Worm (Caenorhabditis elegans) whole organism, L4 larva: ENCODE measurements around the gene efn-3.

Experiments used
- F10B5.3 ChIP-seq: sonication (generic microtip); optimal IDR thresholded peaks from 2 replicates; lab custom pipeline; 2016; ENCODE audit warnings: mild to moderate bottlenecking, missing genetic modification characterization, missing compliant biosample characterization
- F44E2.7 ChIP-seq: fragments of 200-800 bp; sonication (Bioruptor generic); IDR thresholded peaks from 2 replicates; pipeline ENCODE4 v2.1.2; 2022; ENCODE audit warnings: missing genetic modification characterization, missing compliant biosample characterization
- R02D3.7 ChIP-seq: fragments of 150-350 bp; sonication (generic microtip); optimal IDR thresholded peaks from 3 replicates; lab custom pipeline; 2014; ENCODE audit warnings: missing biosample characterization, missing genetic modification characterization
- T20F7.1 ChIP-seq: fragments of 200-800 bp; sonication (Bioruptor generic); optimal IDR thresholded peaks from 2 replicates; lab custom pipeline; 2018; ENCODE audit warnings: mild to moderate bottlenecking, missing genetic modification characterization, missing compliant biosample characterization
- Y105C5A.15 ChIP-seq: fragments of 200-800 bp; sonication (Bioruptor generic); IDR thresholded peaks from 2 replicates; pipeline ENCODE4 v1.3.6; 2022; ENCODE audit warnings: missing genetic modification characterization, missing compliant biosample characterization
- Y75B8A.6 ChIP-seq: fragments of 200-800 bp; sonication (Bioruptor generic); IDR thresholded peaks from 2 replicates; pipeline ENCODE4 v1.3.6; 2022; ENCODE audit warnings: missing genetic modification reagents, missing genetic modification characterization, missing compliant biosample characterization
- ZK337.2 ChIP-seq: fragments of 200-800 bp; sonication (Bioruptor generic); IDR thresholded peaks from 2 replicates; pipeline ENCODE4 v1.3.6; 2022; ENCODE audit warnings: missing genetic modification reagents, missing genetic modification characterization, missing compliant biosample characterization
- aha-1 ChIP-seq: fragments of 150-350 bp; peaks from one replicate; lab custom pipeline; 2014; ENCODE audit warnings: missing biosample characterization, missing genetic modification characterization
- ceh-32 ChIP-seq: sonication (generic microtip); optimal IDR thresholded peaks from 2 replicates; lab custom pipeline; 2016; ENCODE audit warnings: mild to moderate bottlenecking, missing genetic modification characterization, missing compliant biosample characterization; ENCODE audit not compliant: poor library complexity
- daf-12 ChIP-seq: fragments of 150-350 bp; optimal IDR thresholded peaks from 2 replicates; lab custom pipeline; 2014; ENCODE audit warnings: missing biosample characterization, missing genetic modification reagents, missing genetic modification characterization
- daf-19 ChIP-seq: fragments of 200-800 bp; sonication (Bioruptor generic); conservative IDR thresholded peaks from 2 replicates; pipeline ENCODE4 v1.3.6; 2022; ENCODE audit warnings: missing genetic modification characterization, missing compliant biosample characterization
- dmd-9 ChIP-seq: fragments of 200-800 bp; sonication (Bioruptor generic); IDR thresholded peaks from 2 replicates; pipeline ENCODE4 v1.3.6; 2022; ENCODE audit warnings: missing genetic modification reagents, missing genetic modification characterization, missing compliant biosample characterization
- dve-1 ChIP-seq: sonication (generic microtip); optimal IDR thresholded peaks from 2 replicates; lab custom pipeline; 2017; ENCODE audit warnings: antibody characterized with exemption, mild to moderate bottlenecking, missing genetic modification characterization, missing compliant biosample characterization; ENCODE audit not compliant: insufficient read depth
- hlh-11 ChIP-seq: fragments of 200-800 bp; sonication (Bioruptor generic); optimal IDR thresholded peaks from 2 replicates; lab custom pipeline; 2018; ENCODE audit warnings: mild to moderate bottlenecking, missing genetic modification characterization, missing compliant biosample characterization
- hlh-30 ChIP-seq: sonication (generic microtip); optimal IDR thresholded peaks from 2 replicates; lab custom pipeline; 2017; ENCODE audit warnings: antibody characterized with exemption, mild to moderate bottlenecking, missing genetic modification characterization, missing compliant biosample characterization; ENCODE audit not compliant: insufficient read depth
- hmg-1.1 ChIP-seq: fragments of 200-800 bp; sonication (Bioruptor generic); IDR thresholded peaks from 2 replicates; pipeline ENCODE4 v1.3.6; 2022; ENCODE audit warnings: missing genetic modification reagents, missing genetic modification characterization, missing compliant biosample characterization
- jun-1 ChIP-seq: fragments of 150-350 bp; optimal IDR thresholded peaks from 2 replicates; lab custom pipeline; 2014; ENCODE audit warnings: missing biosample characterization, missing genetic modification reagents, missing genetic modification characterization
- lim-7 ChIP-seq: fragments of 200-800 bp; sonication (Bioruptor generic); IDR thresholded peaks from 2 replicates; pipeline ENCODE4 v1.3.6; 2022; ENCODE audit warnings: missing genetic modification characterization, missing compliant biosample characterization
- lin-13 ChIP-seq: fragments of 150-350 bp; optimal IDR thresholded peaks from 2 replicates; lab custom pipeline; 2014; ENCODE audit warnings: missing biosample characterization, missing genetic modification reagents, missing genetic modification characterization
- lir-3 ChIP-seq: sonication (generic microtip); optimal IDR thresholded peaks from 2 replicates; lab custom pipeline; 2016; ENCODE audit warnings: mild to moderate bottlenecking, missing genetic modification characterization, missing compliant biosample characterization
- madf-5 ChIP-seq, 2 experiments: fragments of 200-800 bp; sonication (Bioruptor generic); IDR thresholded peaks; 2 replicates each; pipeline ENCODE4 v1.3.6; 2022; ENCODE audit warnings: missing compliant biosample characterization in 2 of 2, missing genetic modification characterization in 2 of 2
- madf-9 ChIP-seq: fragments of 200-800 bp; sonication (Bioruptor generic); conservative IDR thresholded peaks from 2 replicates; pipeline ENCODE4 v1.3.6; 2022; ENCODE audit warnings: missing genetic modification reagents, missing genetic modification characterization, missing compliant biosample characterization
- mdl-1 ChIP-seq, 2 experiments: fragments of 150-350 bp in 1 of 2; sonication (generic microtip) in 1 of 2; optimal IDR thresholded peaks; 2 replicates each; lab custom pipeline; 2014 to 2017; ENCODE audit warnings: missing biosample characterization in 2 of 2, missing genetic modification characterization in 2 of 2
- mdt-29 ChIP-seq: fragments of 200-800 bp; sonication (Bioruptor generic); IDR thresholded peaks from 2 replicates; pipeline ENCODE4 v1.3.6; 2022; ENCODE audit warnings: missing genetic modification reagents, missing genetic modification characterization, missing compliant biosample characterization
- mep-1 ChIP-seq: fragments of 150-350 bp; sonication (generic microtip); optimal IDR thresholded peaks from 3 replicates; lab custom pipeline; 2014; ENCODE audit warnings: missing biosample characterization, missing genetic modification characterization
- mxl-3 ChIP-seq: fragments of 200-800 bp; sonication (Bioruptor generic); optimal IDR thresholded peaks from 2 replicates; lab custom pipeline; 2018; ENCODE audit warnings: mild to moderate bottlenecking, missing genetic modification characterization, missing compliant biosample characterization
- nhr-41 ChIP-seq: fragments of 200-800 bp; sonication (Bioruptor generic); IDR thresholded peaks from 2 replicates; pipeline ENCODE4 v1.3.6; 2022; ENCODE audit warnings: missing genetic modification reagents, missing genetic modification characterization, missing compliant biosample characterization
- nhr-48 ChIP-seq: sonication (generic microtip); optimal IDR thresholded peaks from 2 replicates; lab custom pipeline; 2016; ENCODE audit warnings: mild to moderate bottlenecking, missing genetic modification characterization, missing compliant biosample characterization
- nhr-6 ChIP-seq: fragments of 150-350 bp; optimal IDR thresholded peaks from 2 replicates; lab custom pipeline; 2014; ENCODE audit warnings: missing biosample characterization, missing genetic modification characterization
- nhr-76 ChIP-seq: fragments of 150-350 bp; optimal IDR thresholded peaks from 2 replicates; lab custom pipeline; 2014; ENCODE audit warnings: missing biosample characterization, missing genetic modification characterization
- php-3 ChIP-seq: fragments of 200-800 bp; sonication (Bioruptor generic); IDR thresholded peaks from 2 replicates; pipeline ENCODE4 v1.3.6; 2022; ENCODE audit warnings: missing genetic modification reagents, missing genetic modification characterization, missing compliant biosample characterization
- pqm-1 ChIP-seq: sonication (generic microtip); optimal IDR thresholded peaks from 2 replicates; lab custom pipeline; 2017; ENCODE audit warnings: missing biosample characterization, missing genetic modification characterization
- rbr-2 ChIP-seq: sonication (generic microtip); optimal IDR thresholded peaks from 2 replicates; lab custom pipeline; 2016; ENCODE audit warnings: missing genotype, missing genetic modification characterization, missing compliant biosample characterization
- sdz-12 ChIP-seq: fragments of 200-800 bp; sonication (Bioruptor generic); optimal IDR thresholded peaks from 2 replicates; lab custom pipeline; 2018; ENCODE audit warnings: mild to moderate bottlenecking, missing genetic modification characterization, missing compliant biosample characterization
- snpc-1.2 ChIP-seq: fragments of 200-800 bp; sonication (Bioruptor generic); IDR thresholded peaks from 2 replicates; pipeline ENCODE4 v1.3.6; 2022; ENCODE audit warnings: missing genetic modification reagents, missing genetic modification characterization, missing compliant biosample characterization
- spr-1 ChIP-seq: sonication (generic microtip); optimal IDR thresholded peaks from 2 replicates; lab custom pipeline; 2016; ENCODE audit warnings: mild to moderate bottlenecking, missing genetic modification characterization, missing compliant biosample characterization
- tra-1 ChIP-seq: fragments of 200-800 bp; sonication (Bioruptor generic); IDR thresholded peaks from 2 replicates; pipeline ENCODE4 v1.3.6; 2022; ENCODE audit warnings: missing genetic modification reagents, missing genetic modification characterization, missing compliant biosample characterization
- unc-62 ChIP-seq, 3 experiments: fragments of 150-350 bp in 1 of 3; sonication (generic microtip); optimal IDR thresholded peaks in 2 of 3; peaks in 1 of 3; 1 replicate in 1 of 3; 2 replicates in 2 of 3; lab custom pipeline; 2014 to 2017; ENCODE audit warnings: missing biosample characterization in 3 of 3, missing genetic modification characterization in 3 of 3, missing genetic modification reagents in 3 of 3, missing genotype in 1 of 3
- vab-7 ChIP-seq: fragments of 200-800 bp; sonication (Bioruptor generic); IDR thresholded peaks from 2 replicates; pipeline ENCODE4 v1.3.6; 2022; ENCODE audit warnings: missing genetic modification reagents, missing genetic modification characterization, missing compliant biosample characterization
- zag-1 ChIP-seq: fragments of 150-350 bp; optimal IDR thresholded peaks from 2 replicates; lab custom pipeline; 2014; ENCODE audit warnings: missing biosample characterization, missing genetic modification characterization
- zfp-3 ChIP-seq: fragments of 200-800 bp; sonication (Bioruptor generic); conservative IDR thresholded peaks from 2 replicates; pipeline ENCODE4 v1.3.6; 2022; ENCODE audit warnings: missing genetic modification reagents, missing genetic modification characterization, missing compliant biosample characterization
- zip-2 ChIP-seq: fragments of 150-350 bp; optimal IDR thresholded peaks from 2 replicates; lab custom pipeline; 2014; ENCODE audit warnings: missing biosample characterization, missing genetic modification characterization
- ztf-7 ChIP-seq: fragments of 150-350 bp; optimal IDR thresholded peaks from 2 replicates; lab custom pipeline; 2014; ENCODE audit warnings: missing biosample characterization, missing genetic modification characterization

Gene efn-3

ce11 chrX:13463793-13464192 lies 13.5 kb downstream of the efn-3 start, which contains the start of gene F02D10.2:
F02D10.2 (minus strand) TSS chrX:13463893.
- TF ChIP-seq F10B5.3 (tag; lab: Kevin White, UChicago): no peak
- TF ChIP-seq lim-7: no peak

DNA sequence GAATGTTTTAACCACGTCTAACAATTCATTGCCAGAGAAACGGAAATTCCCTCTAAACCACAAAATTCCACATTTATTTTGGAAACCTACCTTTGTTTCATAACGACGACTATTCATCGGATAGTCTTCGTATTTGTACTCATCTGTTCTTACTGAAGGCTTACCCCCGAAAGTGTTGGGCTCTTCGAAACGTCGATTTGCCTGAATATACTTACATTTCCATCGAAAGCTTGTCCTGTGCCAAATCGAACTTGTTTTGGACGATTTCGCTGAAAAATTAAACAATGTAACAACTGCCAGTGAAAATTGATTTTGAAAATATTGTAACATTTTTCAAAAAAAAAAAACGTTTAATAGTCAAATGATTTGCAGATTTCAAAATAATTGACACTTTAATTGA lies 14.7 kb downstream of the efn-3 start, which contains the start of gene F02D10.3:
Gene F02D10.3 (minus strand): TSS at position 101 of the 400 bp plus-strand sequence.
- no peak for TF ChIP-seq F44E2.7 (GFP tag; lab: Robert Waterston, UW)
- no peak for TF ChIP-seq Y105C5A.15
- TF ChIP-seq nhr-6 (tag; lab: Kevin White, UChicago): no peak
- no peak for TF ChIP-seq jun-1 (tag; lab: Kevin White, UChicago)
- no peak for TF ChIP-seq lim-7
- TF ChIP-seq nhr-76 (tag; lab: Kevin White, UChicago): no peak
- TF ChIP-seq Y75B8A.6: no peak
- no peak for TF ChIP-seq pqm-1 (tag; lab: Kevin White, UChicago)
- no peak for TF ChIP-seq hlh-30 (tag; lab: Kevin White, UChicago)
- no peak for TF ChIP-seq R02D3.7 (tag; lab: Kevin White, UChicago)
- TF ChIP-seq mdt-29 (GFP tag; lab: Robert Waterston, UW): no peak

DNA sequence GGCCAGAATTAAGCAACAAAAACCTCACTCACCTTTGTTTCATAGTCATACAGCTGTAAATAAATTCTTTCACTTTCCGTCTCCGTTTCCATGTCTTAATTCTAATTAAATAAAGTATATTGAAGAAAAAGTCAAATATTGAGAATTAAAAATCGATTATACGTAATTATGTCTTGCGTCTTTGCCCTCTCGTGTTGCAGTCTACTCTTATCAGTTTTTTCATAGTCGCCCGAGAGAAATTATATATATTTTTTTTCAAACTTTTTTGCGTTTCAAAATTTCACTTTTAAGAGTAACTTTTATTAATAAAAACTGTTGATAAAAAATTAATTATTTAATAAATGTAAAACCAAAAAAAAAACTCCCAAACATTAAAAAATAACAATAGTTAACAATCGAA lies 20.8 kb downstream of the efn-3 start, which contains the start of gene flr-1:
Gene flr-1 (minus strand): TSS at position 101 of the 400 bp plus-strand sequence.
- no peak for TF ChIP-seq tra-1 (GFP tag; lab: Robert Waterston, UW)
- no peak for TF ChIP-seq mep-1 (tag; lab: Kevin White, UChicago)
- no peak for TF ChIP-seq dmd-9 (GFP tag; lab: Robert Waterston, UW)
- no peak for TF ChIP-seq ceh-32 (tag; lab: Kevin White, UChicago)
- TF ChIP-seq aha-1 (tag; lab: Kevin White, UChicago): peak; percentile 2
- TF ChIP-seq daf-12 (tag; lab: Kevin White, UChicago): no peak

DNA sequence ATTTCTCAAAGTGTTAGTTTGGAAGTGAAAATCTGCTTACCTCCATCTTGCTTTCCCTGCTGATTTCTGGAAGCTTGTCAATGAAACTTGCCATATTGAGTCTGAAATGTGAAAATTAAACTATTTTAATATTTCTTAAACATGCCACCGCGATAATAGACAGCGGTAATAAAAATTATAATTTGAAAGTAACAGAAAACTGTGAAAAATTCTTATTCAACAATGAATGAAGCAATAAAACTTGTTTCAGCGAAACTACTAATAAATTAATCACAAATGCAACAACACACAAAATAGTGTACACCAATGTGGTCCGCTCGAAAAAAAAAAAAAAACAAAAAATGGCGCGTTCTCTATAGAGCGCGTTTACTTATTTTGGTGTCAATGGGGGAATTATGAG lies 25.7 kb downstream of the efn-3 start, which contains the start of gene F02D10.6:
Gene F02D10.6 (minus strand): TSS at position 101 of the 400 bp plus-strand sequence.
- no peak for TF ChIP-seq zag-1 (tag; lab: Kevin White, UChicago)
- peak in 1 of 2 experiments; percentile 50 for TF ChIP-seq unc-62 (GFP tag; optimal IDR thresholded peaks at IDR 0.05 in 1 of 2; lab: Kevin White, UChicago)
- TF ChIP-seq unc-62 (tag; optimal IDR thresholded peaks at IDR 0.05; lab: Kevin White, UChicago): no peak

DNA sequence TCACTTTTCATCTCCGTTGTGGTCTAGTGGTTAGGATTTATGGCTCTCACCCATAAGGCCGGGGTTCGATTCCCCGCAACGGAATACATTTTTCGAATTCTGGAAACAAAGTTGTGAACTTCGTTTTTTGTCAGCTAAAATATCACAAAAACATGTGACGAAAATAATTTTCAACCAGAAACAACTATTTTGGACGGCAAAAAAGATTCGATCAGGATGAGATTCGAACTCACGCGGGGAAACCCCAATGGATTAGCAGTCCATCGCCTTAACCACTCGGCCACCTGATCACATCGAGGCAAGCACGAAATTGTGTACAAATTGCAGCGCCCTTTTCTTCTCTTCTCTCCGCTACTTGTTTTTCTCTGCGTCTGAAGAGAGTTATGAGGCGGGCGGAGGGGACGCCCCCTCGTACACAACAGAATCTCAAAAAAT lies 28.6 kb downstream of the efn-3 start:
- TF ChIP-seq snpc-1.2 (peak; percentile 82), daf-19 (peak; percentile 93), hlh-30 (tag; lab: Kevin White, UChicago) (peak; percentile 88), rbr-2 (peak; percentile 79), madf-9 (GFP tag; lab: Robert Waterston, UW) (peak; percentile 61), nhr-41 (peak; percentile 74; the same call in 1 of the 2 replicates), nhr-48 (tag; lab: Kevin White, UChicago) (peak; percentile 82), hmg-1.1 (peak; percentile 91), ztf-7 (tag; lab: Kevin White, UChicago) (peak; percentile 43), hlh-11 (peak; percentile 83), madf-5 (GFP tag; IDR thresholded peaks at IDR 0.05; lab: Robert Waterston, UW) (peak in 1 of 2 experiments; percentile 88; a peak in 2 of 4 replicates), T20F7.1 (GFP tag; lab: Kevin White, UChicago) (peak; percentile 62), mdl-1 (tag; optimal IDR thresholded peaks at IDR 0.05; lab: Kevin White, UChicago) (peak in 1 of 2 experiments; percentile 70), dve-1 (tag; lab: Kevin White, UChicago) (peak; percentile 68), zfp-3 (GFP tag; lab: Robert Waterston, UW) (peak; percentile 73), mxl-3 (GFP tag; lab: Kevin White, UChicago) (peak; percentile 75), ZK337.2 (GFP tag; lab: Robert Waterston, UW) (peak; percentile 77; the same call in 1 of the 2 replicates), sdz-12 (peak; percentile 12), vab-7 (GFP tag; lab: Robert Waterston, UW) (peak; percentile 77; the same call in 1 of the 2 replicates), lin-13 (GFP tag; lab: Kevin White, UChicago) (peak; percentile 78), lir-3 (tag; lab: Kevin White, UChicago) (peak; percentile 78), php-3 (GFP tag; lab: Robert Waterston, UW) (peak; percentile 71), zip-2 (tag; lab: Kevin White, UChicago) (peak; percentile 69), spr-1 (tag; lab: Kevin White, UChicago) (peak; percentile 73)
